Worm (Caenorhabditis elegans): ENCODE results near the gene srh-217.

The srh-217 gene

ce11 chrV:20199658-20200057, 4.3 kb upstream of the srh-217 start (continued):
- TF ChIP-seq pag-3 (tag; optimal IDR thresholded peaks at IDR 0.05; ENCODE audit: borderline replicate concordance) = no peak

DNA sequence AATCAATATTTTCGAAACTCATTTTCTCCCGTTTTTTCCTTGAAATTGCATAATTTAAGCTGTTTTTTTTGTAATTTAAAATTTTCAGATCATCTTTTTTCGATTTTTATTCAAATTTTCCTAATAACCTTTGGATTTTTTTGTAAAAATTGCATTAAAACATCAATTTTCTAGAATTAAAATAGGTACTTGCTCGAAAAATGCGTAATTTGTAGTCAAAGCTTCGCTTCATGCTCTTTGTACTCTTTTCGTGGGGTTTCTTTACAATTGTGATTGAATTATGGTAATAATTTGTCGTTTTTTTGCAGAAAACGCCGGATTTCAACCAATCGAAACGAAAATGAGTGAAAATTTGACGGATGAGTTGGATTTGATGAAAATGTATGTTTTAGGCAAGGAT, 3.6 kb upstream of the srh-217 start, which contains the start of gene fog-2:
Gene fog-2, plus strand, starts transcription at position 301 of the 400 bp plus-strand sequence.
- TF ChIP-seq hlh-6 (tag; optimal IDR thresholded peaks at IDR 0.05) = no peak
- TF ChIP-seq ahr-1 (tag; optimal IDR thresholded peaks at IDR 0.05) = no peak
- TF ChIP-seq ceh-18 (tag; optimal IDR thresholded peaks at IDR 0.05) = no peak
- no peak for TF ChIP-seq pha-2 (tag; optimal IDR thresholded peaks at IDR 0.05)
- no peak for TF ChIP-seq elt-2 (tag; optimal IDR thresholded peaks at IDR 0.05)
- no peak for TF ChIP-seq F13H6.1 (tag; optimal IDR thresholded peaks at IDR 0.05)
- TF ChIP-seq ceh-2 (tag; optimal IDR thresholded peaks at IDR 0.05) = no peak
- TF ChIP-seq unc-42 (tag; optimal IDR thresholded peaks at IDR 0.05) = no peak
- no peak for TF ChIP-seq ets-4 (tag; optimal IDR thresholded peaks at IDR 0.05)
- TF ChIP-seq ceh-45 (GFP tag; IDR thresholded peaks at IDR 0.05) = no peak
- no peak for TF ChIP-seq fkh-10 (GFP tag; optimal IDR thresholded peaks at IDR 0.05)
- TF ChIP-seq ceh-48 (tag; optimal IDR thresholded peaks at IDR 0.05) = no peak
- no peak for TF ChIP-seq ceh-19 (GFP tag; optimal IDR thresholded peaks at IDR 0.05)

DNA sequence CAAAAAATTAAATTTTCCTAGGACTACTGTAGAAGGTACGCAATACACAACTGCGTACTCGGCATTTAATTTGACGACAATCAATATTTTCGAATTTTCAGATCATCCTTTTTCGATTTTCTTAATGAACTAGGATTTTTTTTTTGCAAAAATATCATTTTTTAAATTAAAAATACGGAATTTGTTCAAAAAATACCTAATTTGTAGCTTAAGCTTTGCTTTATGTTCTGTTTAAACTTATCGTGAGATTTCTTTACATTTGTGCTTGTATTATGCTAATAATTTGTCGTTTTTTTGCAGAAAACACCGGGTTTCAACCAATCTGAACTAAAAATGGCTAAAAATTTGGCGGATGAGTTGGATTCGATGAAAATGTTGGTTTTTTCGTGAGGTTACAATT, 1.3 kb upstream of the srh-217 start, which contains the start of gene ftr-1:
Gene ftr-1, plus strand, starts transcription at position 301 of the 400 bp plus-strand sequence.
- no peak for TF ChIP-seq hlh-6 (tag; optimal IDR thresholded peaks at IDR 0.05)
- TF ChIP-seq fkh-10 (GFP tag; optimal IDR thresholded peaks at IDR 0.05) = no peak
- no peak for TF ChIP-seq elt-2 (tag; optimal IDR thresholded peaks at IDR 0.05)
- no peak for TF ChIP-seq ets-4 (tag; optimal IDR thresholded peaks at IDR 0.05)
- no peak for TF ChIP-seq odd-2 (tag; optimal IDR thresholded peaks at IDR 0.05)
- TF ChIP-seq ceh-6 (GFP tag; optimal IDR thresholded peaks at IDR 0.05) = no peak
- TF ChIP-seq pqm-1 (tag; optimal IDR thresholded peaks at IDR 0.05) = no peak
- no peak for TF ChIP-seq sox-4 (tag; optimal IDR thresholded peaks at IDR 0.05)
- TF ChIP-seq pax-1 (tag; optimal IDR thresholded peaks at IDR 0.05) = no peak
- no peak for TF ChIP-seq che-1 (tag; optimal IDR thresholded peaks at IDR 0.05)
- no peak for TF ChIP-seq ref-2 (tag; optimal IDR thresholded peaks at IDR 0.05)
- TF ChIP-seq ceh-48 (tag; optimal IDR thresholded peaks at IDR 0.05) = no peak
- TF ChIP-seq tbx-2 (tag; optimal IDR thresholded peaks at IDR 0.05) = no peak
- no peak for TF ChIP-seq hlh-30 (tag; optimal IDR thresholded peaks at IDR 0.05; ENCODE audit: insufficient read depth)
- TF ChIP-seq K02D7.2 (tag; optimal IDR thresholded peaks at IDR 0.05) = no peak
- TF ChIP-seq ceh-19 (GFP tag; optimal IDR thresholded peaks at IDR 0.05) = no peak
- no peak for TF ChIP-seq ceh-30 (tag; optimal IDR thresholded peaks at IDR 0.05)

ce11 chrV:20192102-20192880, 3.1 kb downstream of the srh-217 start, which contains the start of the genes fbxa-115 and Y113G7B.27:
Gene fbxa-115, minus strand, starts transcription at chrV:20192152.
Gene Y113G7B.27, plus strand, starts transcription at chrV:20192830.
- TF ChIP-seq hlh-13 (GFP tag; optimal IDR thresholded peaks at IDR 0.05) (no peak), lim-6 (tag; optimal IDR thresholded peaks at IDR 0.05) (no peak), hlh-30 (tag; optimal IDR thresholded peaks at IDR 0.05; ENCODE audit: insufficient read depth) (no peak), ceh-45 (GFP tag; IDR thresholded peaks at IDR 0.05) (no peak), T23F11.4 (GFP tag; optimal IDR thresholded peaks at IDR 0.05) (no peak), odd-2 (tag; optimal IDR thresholded peaks at IDR 0.05) (no peak), pros-1 (tag; optimal IDR thresholded peaks at IDR 0.05) (no peak), ceh-2 (tag; optimal IDR thresholded peaks at IDR 0.05) (no peak), ceh-48 (tag; optimal IDR thresholded peaks at IDR 0.05) (no peak), Y22D7AL.16 (tag; optimal IDR thresholded peaks at IDR 0.05) (no peak), fax-1 (tag; optimal IDR thresholded peaks at IDR 0.05) (no peak), nfya-1 (tag; optimal IDR thresholded peaks at IDR 0.05) (no peak), hlh-15 (tag; optimal IDR thresholded peaks at IDR 0.05) (no peak), F13H6.1 (tag; optimal IDR thresholded peaks at IDR 0.05) (no peak), syd-9 (tag; optimal IDR thresholded peaks at IDR 0.05) (no peak), ceh-9 (tag; optimal IDR thresholded peaks at IDR 0.05) (no peak), ceh-24 (tag; optimal IDR thresholded peaks at IDR 0.05) (no peak), ceh-22 (tag; optimal IDR thresholded peaks at IDR 0.05) (no peak)
